Fruit fly (Drosophila melanogaster) whole organism, prepupa: ENCODE data around the gene Alms1b.

ENCODE experiments used
- Blimp-1 ChIP-seq: fragments of 200-800 bp; sonication (Bioruptor generic); optimal IDR thresholded peaks from 3 replicates; lab custom pipeline; 2017; ENCODE audit warnings: missing biosample characterization, missing genetic modification characterization, mild to moderate bottlenecking, moderate library complexity, missing genetic modification reagents
- CG10669 ChIP-seq: fragments of 200-800 bp; sonication (Bioruptor generic); optimal IDR thresholded peaks from 3 replicates; lab custom pipeline; 2018; ENCODE audit warnings: missing biosample characterization, mild to moderate bottlenecking, missing genetic modification characterization, moderate library complexity
- CG11294 ChIP-seq: fragments of 200-800 bp; sonication (Bioruptor generic); IDR thresholded peaks from 2 replicates; pipeline ENCODE4 v1.3.6; 2022; ENCODE audit warnings: missing biosample characterization, missing genetic modification characterization
- CG15336 ChIP-seq: fragments of 200-800 bp; sonication (Bioruptor generic); IDR thresholded peaks from 2 replicates; pipeline ENCODE4 v1.3.6; 2022; ENCODE audit warnings: missing biosample characterization, missing genetic modification characterization
- CG1621 ChIP-seq: fragments of 200-800 bp; sonication (Bioruptor generic); optimal IDR thresholded peaks from 3 replicates; lab custom pipeline; 2018; ENCODE audit warnings: missing biosample characterization, mild to moderate bottlenecking, missing genetic modification characterization
- CG31627 ChIP-seq: fragments of 200-800 bp; sonication (Bioruptor generic); optimal IDR thresholded peaks from 3 replicates; lab custom pipeline; 2016; ENCODE audit warnings: missing biosample characterization, missing genetic modification characterization
- CG32006 ChIP-seq: fragments of 200-800 bp; sonication (Bioruptor generic); optimal IDR thresholded peaks from 3 replicates; lab custom pipeline; 2017; ENCODE audit warnings: missing biosample characterization, mild to moderate bottlenecking, missing genetic modification characterization
- CG3919 ChIP-seq: fragments of 200-800 bp; sonication (Bioruptor generic); optimal IDR thresholded peaks from 3 replicates; lab custom pipeline; 2016; ENCODE audit warnings: missing biosample characterization, missing genetic modification characterization
- CG4318 ChIP-seq: fragments of 200-800 bp; sonication (Bioruptor generic); optimal IDR thresholded peaks from 3 replicates; lab custom pipeline; 2017; ENCODE audit warnings: missing biosample characterization, mild to moderate bottlenecking, missing genetic modification characterization
- CG6163 ChIP-seq: fragments of 200-800 bp; sonication (Bioruptor generic); IDR thresholded peaks from 3 replicates; pipeline ENCODE4 v1.3.6; 2022; ENCODE audit warnings: missing biosample characterization, missing genetic modification characterization
- CG6792 ChIP-seq: fragments of 200-800 bp; sonication (Bioruptor generic); optimal IDR thresholded peaks from 3 replicates; lab custom pipeline; 2016; ENCODE audit warnings: missing biosample characterization, missing genetic modification characterization
- CG6808 ChIP-seq: fragments of 200-800 bp; sonication (Bioruptor generic); optimal IDR thresholded peaks from 3 replicates; lab custom pipeline; 2017; ENCODE audit warnings: missing biosample characterization, missing genetic modification characterization, mild to moderate bottlenecking, moderate library complexity, missing genetic modification reagents
- CG6854 ChIP-seq: fragments of 200-800 bp; sonication (Bioruptor generic); optimal IDR thresholded peaks from 2 replicates; lab custom pipeline; 2017; ENCODE audit warnings: missing biosample characterization, mild to moderate bottlenecking, missing genetic modification characterization
- CG7368 ChIP-seq: fragments of 200-800 bp; sonication (Bioruptor generic); optimal IDR thresholded peaks from 3 replicates; lab custom pipeline; 2016; ENCODE audit warnings: missing biosample characterization, missing genetic modification characterization
- CG8119 ChIP-seq: fragments of 200-800 bp; sonication (Bioruptor generic); IDR thresholded peaks from 3 replicates; pipeline ENCODE4 v1.3.6; 2022; ENCODE audit warnings: missing biosample characterization, missing genetic modification characterization
- CG8319 ChIP-seq: fragments of 200-800 bp; sonication (Bioruptor generic); optimal IDR thresholded peaks from 3 replicates; lab custom pipeline; 2016; ENCODE audit warnings: missing biosample characterization, missing genetic modification characterization
- CG8632 ChIP-seq: fragments of 200-800 bp; sonication (Bioruptor generic); optimal IDR thresholded peaks from 3 replicates; lab custom pipeline; 2016; ENCODE audit warnings: missing biosample characterization, missing genetic modification characterization
- CG9139 ChIP-seq: fragments of 200-800 bp; sonication (Bioruptor generic); optimal IDR thresholded peaks from 3 replicates; lab custom pipeline; 2017; ENCODE audit warnings: missing biosample characterization, mild to moderate bottlenecking, missing genetic modification characterization
- Eip75B ChIP-seq: fragments of 200-800 bp; sonication (Bioruptor generic); optimal IDR thresholded peaks from 3 replicates; lab custom pipeline; 2016; ENCODE audit warnings: missing biosample characterization, missing genetic modification characterization
- Eip78C ChIP-seq: fragments of 200-800 bp; sonication (Bioruptor generic); peaks from one replicate; lab custom pipeline; 2016; ENCODE audit warnings: missing biosample characterization, missing genetic modification characterization
- Eip93F ChIP-seq: fragments of 200-800 bp; sonication (Bioruptor generic); optimal IDR thresholded peaks from 2 replicates; lab custom pipeline; 2016; ENCODE audit warnings: missing biosample characterization, mild to moderate bottlenecking, missing genetic modification characterization
- Ets96B ChIP-seq: fragments of 200-800 bp; optimal IDR thresholded peaks from 2 replicates; lab custom pipeline; 2019; ENCODE audit warnings: missing biosample characterization, mild to moderate bottlenecking, missing genetic modification characterization, moderate library complexity
- Gug ChIP-seq: fragments of 200-800 bp; sonication (Bioruptor generic); IDR thresholded peaks from 2 replicates; pipeline ENCODE4 v1.3.6; 2022; ENCODE audit warnings: missing biosample characterization, missing genetic modification characterization
- Hr38 ChIP-seq: sonication (Bioruptor generic); optimal IDR thresholded peaks from 2 replicates; lab custom pipeline; 2016; ENCODE audit warnings: missing biosample characterization, missing genetic modification characterization
- Hr39 ChIP-seq: fragments of 200-800 bp; sonication (Bioruptor generic); optimal IDR thresholded peaks from 2 replicates; lab custom pipeline; 2016; ENCODE audit warnings: missing biosample characterization, missing genetic modification characterization
- Hr4 ChIP-seq: fragments of 200-800 bp; sonication (Bioruptor generic); optimal IDR thresholded peaks from 3 replicates; lab custom pipeline; 2016; ENCODE audit warnings: missing biosample characterization, missing genetic modification characterization
- Lpt ChIP-seq: fragments of 200-800 bp; sonication (Bioruptor generic); optimal IDR thresholded peaks from 3 replicates; lab custom pipeline; 2016; ENCODE audit warnings: missing biosample characterization, missing genetic modification characterization
- Met ChIP-seq: fragments of 200-800 bp; sonication (Bioruptor generic); optimal IDR thresholded peaks from 3 replicates; lab custom pipeline; 2016; ENCODE audit warnings: missing biosample characterization, missing genetic modification characterization
- Sox102F ChIP-seq: fragments of 200-800 bp; sonication (Bioruptor generic); optimal IDR thresholded peaks from 2 replicates; lab custom pipeline; 2016; ENCODE audit warnings: missing biosample characterization, mild to moderate bottlenecking, missing genetic modification characterization
- acj6 ChIP-seq: fragments of 200-800 bp; sonication (Bioruptor generic); optimal IDR thresholded peaks from 3 replicates; lab custom pipeline; 2016; ENCODE audit warnings: missing biosample characterization, missing genetic modification characterization
- dac ChIP-seq: fragments of 200-800 bp; sonication (Bioruptor generic); optimal IDR thresholded peaks from 2 replicates; lab custom pipeline; 2017; ENCODE audit warnings: missing biosample characterization, mild to moderate bottlenecking, missing genetic modification characterization
- eg ChIP-seq: fragments of 200-800 bp; sonication (Bioruptor generic); IDR thresholded peaks from 3 replicates; pipeline ENCODE4 v1.3.6; 2022; ENCODE audit warnings: missing biosample characterization, missing genetic modification characterization
- esn ChIP-seq: fragments of 200-800 bp; sonication (Bioruptor generic); optimal IDR thresholded peaks from 2 replicates; lab custom pipeline; 2016; ENCODE audit warnings: missing biosample characterization, mild to moderate bottlenecking, missing genetic modification characterization, moderate library complexity
- fd59A ChIP-seq: fragments of 200-800 bp; sonication (Bioruptor generic); optimal IDR thresholded peaks from 2 replicates; lab custom pipeline; 2017; ENCODE audit warnings: missing biosample characterization, mild to moderate bottlenecking, missing genetic modification characterization, missing genetic modification reagents
- fd85E ChIP-seq: fragments of 200-800 bp; sonication (Bioruptor generic); optimal IDR thresholded peaks from 3 replicates; lab custom pipeline; 2016; ENCODE audit warnings: missing biosample characterization, missing genetic modification characterization
- fkh ChIP-seq: fragments of 200-800 bp; sonication (Bioruptor generic); optimal IDR thresholded peaks from 3 replicates; lab custom pipeline; 2017; ENCODE audit warnings: missing biosample characterization, mild to moderate bottlenecking, missing genetic modification characterization, moderate library complexity
- lz ChIP-seq: fragments of 200-800 bp; sonication (Bioruptor generic); optimal IDR thresholded peaks from 3 replicates; lab custom pipeline; 2016; ENCODE audit warnings: missing biosample characterization, missing genetic modification characterization
- pdm3 ChIP-seq: fragments of 200-800 bp; sonication (Bioruptor generic); optimal IDR thresholded peaks from 3 replicates; lab custom pipeline; 2016; ENCODE audit warnings: missing biosample characterization, missing genetic modification characterization
- salr ChIP-seq, 2 experiments: fragments of 200-800 bp; sonication (Bioruptor generic); optimal IDR thresholded peaks; 3 replicates each; lab custom pipeline; 2016 to 2018; ENCODE audit warnings: missing biosample characterization in 2 of 2, missing genetic modification characterization in 2 of 2, mild to moderate bottlenecking in 1 of 2
- spab ChIP-seq: fragments of 200-800 bp; sonication (Bioruptor generic); optimal IDR thresholded peaks from 2 replicates; lab custom pipeline; 2017; ENCODE audit warnings: missing biosample characterization, mild to moderate bottlenecking, missing genetic modification characterization, missing genetic modification reagents
- ss ChIP-seq, 2 experiments: fragments of 200-800 bp; sonication (Bioruptor generic); optimal IDR thresholded peaks; 2 replicates in 1 of 2; 3 replicates in 1 of 2; lab custom pipeline; 2017 to 2018; ENCODE audit warnings: mild to moderate bottlenecking in 2 of 2, missing biosample characterization in 2 of 2, missing genetic modification characterization in 2 of 2, moderate library complexity in 1 of 2
- topi ChIP-seq: fragments of 200-800 bp; sonication (Bioruptor generic); optimal IDR thresholded peaks from 3 replicates; lab custom pipeline; 2016; ENCODE audit warnings: missing biosample characterization, missing genetic modification characterization
- vri ChIP-seq: fragments of 200-800 bp; sonication (Bioruptor generic); optimal IDR thresholded peaks from 3 replicates; lab custom pipeline; 2016; ENCODE audit warnings: missing biosample characterization, mild to moderate bottlenecking, missing genetic modification characterization

The Alms1b gene

dm6 chrX:4675054-4675453 is 44.3 kb upstream of the Alms1b start:
- no peak for TF ChIP-seq ss (GFP tag; optimal IDR thresholded peaks at IDR 0.05; lab: Kevin White, UChicago)
- no peak for TF ChIP-seq CG4318
- TF ChIP-seq Hr4 (GFP tag; lab: Kevin White, UChicago): no peak
- TF ChIP-seq CG6163 (GFP tag; lab: Robert Waterston, UW): no peak
- TF ChIP-seq, all 60 proteins: peak for 0

- TF ChIP-seq Sox102F (GFP tag; lab: Kevin White, UChicago): peak; percentile 2
- TF ChIP-seq pdm3 (GFP tag; lab: Kevin White, UChicago): no peak
- TF ChIP-seq fd85E (GFP tag; lab: Kevin White, UChicago): no peak
- TF ChIP-seq CG6854: no peak
- no peak for TF ChIP-seq CG11294
- TF ChIP-seq Met (GFP tag; lab: Kevin White, UChicago): no peak
- TF ChIP-seq acj6 (GFP tag; lab: Kevin White, UChicago): no peak
- TF ChIP-seq fkh (GFP tag; lab: Kevin White, UChicago): peak; percentile 0
- peak; percentile 12 for TF ChIP-seq CG10669 (GFP tag; lab: Kevin White, UChicago)
- TF ChIP-seq CG6792: no peak
- TF ChIP-seq Eip75B (GFP tag; lab: Kevin White, UChicago): no peak
- TF ChIP-seq Gug (GFP tag; lab: Robert Waterston, UW): no peak
- TF ChIP-seq Eip78C (GFP tag; lab: Kevin White, UChicago): peak; percentile 23
- no peak for TF ChIP-seq CG8319
- no peak for TF ChIP-seq Blimp-1 (GFP tag; lab: Kevin White, UChicago)
- TF ChIP-seq Eip93F (GFP tag; lab: Kevin White, UChicago): no peak
- no peak for TF ChIP-seq CG1621 (tag; lab: Kevin White, UChicago)
- TF ChIP-seq CG7368 (GFP tag; lab: Kevin White, UChicago): no peak
- TF ChIP-seq vri: no peak
- TF ChIP-seq ss (GFP tag; optimal IDR thresholded peaks at IDR 0.05; lab: Kevin White, UChicago): peak; percentile 11 to 65
- no peak for TF ChIP-seq Hr38 (GFP tag; lab: Kevin White, UChicago)
- TF ChIP-seq topi: no peak
- TF ChIP-seq CG6808 (GFP tag; lab: Kevin White, UChicago): peak; percentile 53
- TF ChIP-seq lz (GFP tag; lab: Kevin White, UChicago): no peak
- TF ChIP-seq salr (GFP tag; optimal IDR thresholded peaks at IDR 0.05; lab: Kevin White, UChicago): no peak
- no peak for TF ChIP-seq Hr39 (GFP tag; lab: Kevin White, UChicago)
- no peak for TF ChIP-seq fd59A
- TF ChIP-seq Lpt (GFP tag; lab: Kevin White, UChicago): no peak
- peak; percentile 42 for TF ChIP-seq CG9139
- TF ChIP-seq dac: no peak
- TF ChIP-seq CG3919 (GFP tag; lab: Kevin White, UChicago): no peak
- TF ChIP-seq Ets96B (tag; lab: Kevin White, UChicago): no peak
- no peak for TF ChIP-seq esn (GFP tag; lab: Kevin White, UChicago)
- TF ChIP-seq spab (GFP tag; lab: Kevin White, UChicago): no peak
- TF ChIP-seq CG6163 (GFP tag; lab: Robert Waterston, UW): peak; percentile 53
Observed at dm6 chrX:4671194-4671626, 40.5 kb upstream of the Alms1b start.

dm6 chrX:4669438-4669837 is 38.7 kb upstream of the Alms1b start:
- TF ChIP-seq CG10669 (GFP tag; lab: Kevin White, UChicago) (no peak), fkh (GFP tag; lab: Kevin White, UChicago) (peak; percentile 1), CG31627 (GFP tag; lab: Kevin White, UChicago) (no peak), CG8119 (GFP tag; lab: Robert Waterston, UW) (peak; percentile 41; the same call in 1 of the 3 replicates), CG32006 (GFP tag; lab: Kevin White, UChicago) (peak; percentile 10), CG15336 (GFP tag; lab: Robert Waterston, UW) (0 out of 2 replicates have a peak, but pooled peaks have one; percentile 36), CG8632 (GFP tag; lab: Kevin White, UChicago) (no peak), eg (0 out of 3 replicates have a peak, but pooled peaks have one; percentile 38)
